Fruit fly (Drosophila melanogaster) whole organism, embryonic: ENCODE results near the gene ND-B16.6.
A peak's percentile ranks its signal among the peaks of the same experiment; 100 is the strongest.

Experiments used
- Ada2b ChIP-seq: fragments of 200-800 bp; sonication (Bioruptor generic); IDR thresholded peaks from 2 replicates; pipeline ENCODE4 v1.3.6; 2022; ENCODE audit warnings: missing biosample characterization, missing genetic modification characterization
- Adf1 ChIP-seq: fragments of 200-800 bp; sonication (Bioruptor generic); IDR thresholded peaks from 2 replicates; pipeline ENCODE4 v1.3.6; 2022; ENCODE audit warnings: missing biosample characterization, missing genetic modification characterization
- Bgb ChIP-seq: fragments of 200-800 bp; sonication (Bioruptor generic); IDR thresholded peaks from 2 replicates; pipeline ENCODE4 v1.3.6; 2022; ENCODE audit warnings: missing biosample characterization, missing genetic modification characterization; ENCODE audit not compliant: partially characterized antibody
- CG10267 ChIP-seq: fragments of 200-800 bp; sonication (Bioruptor generic); optimal IDR thresholded peaks from 2 replicates; lab custom pipeline; 2018; ENCODE audit warnings: missing biosample characterization, mild to moderate bottlenecking, missing genetic modification characterization, moderate library complexity
- CG11456 ChIP-seq: fragments of 200-800 bp; sonication (Bioruptor generic); IDR thresholded peaks from 3 replicates; pipeline ENCODE4 v1.3.6; 2022; ENCODE audit warnings: missing biosample characterization, missing genetic modification characterization
- CG13287 ChIP-seq: fragments of 200-800 bp; sonication (Bioruptor generic); IDR thresholded peaks from 2 replicates; pipeline ENCODE4 v1.3.6; 2022; ENCODE audit warnings: missing biosample characterization, missing genetic modification characterization; ENCODE audit not compliant: partially characterized antibody
- CG17186 ChIP-seq: fragments of 200-800 bp; sonication (Bioruptor generic); optimal IDR thresholded peaks from 3 replicates; lab custom pipeline; 2017; ENCODE audit warnings: missing biosample characterization, missing genetic modification reagents, missing genetic modification characterization
- CG2116 ChIP-seq: fragments of 200-800 bp; sonication (Bioruptor generic); optimal IDR thresholded peaks from 3 replicates; lab custom pipeline; 2018; ENCODE audit warnings: missing biosample characterization, mild to moderate bottlenecking, missing genetic modification characterization
- CG2129 ChIP-seq: fragments of 200-800 bp; sonication (Bioruptor generic); IDR thresholded peaks from 2 replicates; pipeline ENCODE4 v1.3.6; 2022; ENCODE audit warnings: missing biosample characterization, missing genetic modification characterization; ENCODE audit not compliant: partially characterized antibody
- CG30020 ChIP-seq: fragments of 200-800 bp; optimal IDR thresholded peaks from 2 replicates; lab custom pipeline; 2019; ENCODE audit warnings: missing biosample characterization, mild to moderate bottlenecking, missing genetic modification characterization, moderate library complexity
- CG30403 ChIP-seq: fragments of 200-800 bp; sonication (Bioruptor generic); optimal IDR thresholded peaks from 3 replicates; lab custom pipeline; 2016; ENCODE audit warnings: missing biosample characterization, missing genetic modification characterization
- CG33213 ChIP-seq: fragments of 200-800 bp; sonication (Bioruptor generic); optimal IDR thresholded peaks from 3 replicates; lab custom pipeline; 2016; ENCODE audit warnings: missing biosample characterization, missing genetic modification characterization
- CG34224 ChIP-seq: fragments of 200-800 bp; sonication (Bioruptor generic); IDR thresholded peaks from 3 replicates; pipeline ENCODE4 v1.3.6; 2022; ENCODE audit warnings: missing biosample characterization, missing genetic modification characterization; ENCODE audit not compliant: partially characterized antibody
- CG7271 ChIP-seq: fragments of 200-800 bp; sonication (Bioruptor generic); optimal IDR thresholded peaks from 2 replicates; lab custom pipeline; 2018; ENCODE audit warnings: missing biosample characterization, mild to moderate bottlenecking, missing genetic modification characterization, moderate library complexity
- CG7928 ChIP-seq: fragments of 200-800 bp; sonication (Bioruptor generic); optimal IDR thresholded peaks from 2 replicates; lab custom pipeline; 2017; ENCODE audit warnings: missing biosample characterization, mild to moderate bottlenecking, missing genetic modification characterization
- CG9609 ChIP-seq: fragments of 200-800 bp; sonication (Bioruptor generic); optimal IDR thresholded peaks from 3 replicates; lab custom pipeline; 2016; ENCODE audit warnings: missing biosample characterization, missing genetic modification characterization
- Dref ChIP-seq: fragments of 200-800 bp; sonication (Bioruptor generic); IDR thresholded peaks from 2 replicates; pipeline ENCODE4 v1.3.6; 2022; ENCODE audit warnings: missing biosample characterization, missing genetic modification characterization
- E2f2 ChIP-seq: fragments of 200-800 bp; sonication (Bioruptor generic); IDR thresholded peaks from 2 replicates; pipeline ENCODE4 v1.3.6; 2022; ENCODE audit warnings: missing biosample characterization, missing genetic modification characterization
- Fer3 ChIP-seq: fragments of 200-800 bp; sonication (Bioruptor generic); optimal IDR thresholded peaks from 2 replicates; lab custom pipeline; 2018; ENCODE audit warnings: missing biosample characterization, mild to moderate bottlenecking, missing genetic modification characterization, moderate library complexity
- HmgZ ChIP-seq: fragments of 200-800 bp; sonication (Bioruptor generic); optimal IDR thresholded peaks from 2 replicates; lab custom pipeline; 2018; ENCODE audit warnings: missing biosample characterization, mild to moderate bottlenecking, missing genetic modification characterization
- Lhr ChIP-seq: fragments of 200-800 bp; sonication (Bioruptor generic); optimal IDR thresholded peaks from 3 replicates; lab custom pipeline; 2017; ENCODE audit warnings: mild to moderate bottlenecking, missing biosample characterization, missing genetic modification reagents, missing genetic modification characterization
- MESR4 ChIP-seq: fragments of 200-800 bp; sonication (Bioruptor generic); optimal IDR thresholded peaks from 2 replicates; lab custom pipeline; 2018; ENCODE audit warnings: missing biosample characterization, mild to moderate bottlenecking, missing genetic modification characterization, moderate library complexity
- Med ChIP-seq: fragments of 200-800 bp; sonication (Bioruptor generic); peaks from one replicate; lab custom pipeline; 2016; ENCODE audit warnings: missing biosample characterization, missing genetic modification characterization, mild to moderate bottlenecking, inconsistent platforms, moderate library complexity
- Opbp ChIP-seq: fragments of 200-800 bp; sonication (Bioruptor generic); IDR thresholded peaks from 3 replicates; pipeline ENCODE4 v1.3.6; 2022; ENCODE audit warnings: missing biosample characterization, missing genetic modification characterization; ENCODE audit not compliant: partially characterized antibody
- Pdp1 ChIP-seq, 2 experiments: fragments of 200-800 bp; sonication (Bioruptor generic); optimal IDR thresholded peaks; 3 replicates each; lab custom pipeline; 2016; ENCODE audit warnings: missing biosample characterization in 2 of 2, missing genetic modification characterization in 2 of 2, mild to moderate bottlenecking in 1 of 2, moderate library complexity in 1 of 2
- TFAM ChIP-seq: fragments of 200-800 bp; sonication (Bioruptor generic); optimal IDR thresholded peaks from 2 replicates; lab custom pipeline; 2017; ENCODE audit warnings: missing biosample characterization, missing genetic modification characterization, inconsistent platforms
- YL-1 ChIP-seq: fragments of 200-800 bp; sonication (Bioruptor generic); optimal IDR thresholded peaks from 3 replicates; lab custom pipeline; 2017; ENCODE audit warnings: missing biosample characterization, mild to moderate bottlenecking, missing genetic modification characterization
- amos ChIP-seq: fragments of 200-800 bp; sonication (Bioruptor generic); IDR thresholded peaks from 2 replicates; pipeline ENCODE4 v1.3.6; 2022; ENCODE audit warnings: missing biosample characterization, missing genetic modification characterization; ENCODE audit not compliant: partially characterized antibody
- ase ChIP-seq: fragments of 200-800 bp; sonication (Bioruptor generic); IDR thresholded peaks from 3 replicates; pipeline ENCODE4 v1.3.6; 2022; ENCODE audit warnings: missing biosample characterization, missing genetic modification characterization
- chn ChIP-seq: fragments of 200-800 bp; sonication (Bioruptor generic); optimal IDR thresholded peaks from 2 replicates; lab custom pipeline; 2016; ENCODE audit warnings: missing biosample characterization, missing genetic modification characterization
- crol ChIP-seq: fragments of 200-800 bp; sonication (Bioruptor generic); IDR thresholded peaks from 2 replicates; pipeline ENCODE4 v1.3.6; 2022; ENCODE audit warnings: missing biosample characterization, missing genetic modification characterization
- dmrt11E ChIP-seq: fragments of 200-800 bp; sonication (Bioruptor generic); optimal IDR thresholded peaks from 3 replicates; lab custom pipeline; 2018; ENCODE audit warnings: missing biosample characterization, mild to moderate bottlenecking, missing genetic modification characterization, moderate library complexity
- en ChIP-seq: fragments of 200-800 bp; sonication (Bioruptor generic); optimal IDR thresholded peaks from 2 replicates; lab custom pipeline; 2016; ENCODE audit warnings: missing biosample characterization, missing genetic modification characterization
- gcm ChIP-seq: fragments of 200-800 bp; sonication (Bioruptor generic); optimal IDR thresholded peaks from 2 replicates; lab custom pipeline; 2019; ENCODE audit warnings: missing biosample characterization, mild to moderate bottlenecking, missing genetic modification characterization, moderate library complexity
- ham ChIP-seq: fragments of 200-800 bp; sonication (Bioruptor generic); IDR thresholded peaks from 2 replicates; pipeline ENCODE4 v1.3.6; 2022; ENCODE audit warnings: missing biosample characterization, missing genetic modification characterization
- hbn ChIP-seq: fragments of 200-800 bp; sonication (Bioruptor generic); IDR thresholded peaks from 2 replicates; pipeline ENCODE4 v1.3.6; 2022; ENCODE audit warnings: missing biosample characterization, missing genetic modification characterization; ENCODE audit not compliant: partially characterized antibody
- kah ChIP-seq: fragments of 200-800 bp; sonication (Bioruptor generic); optimal IDR thresholded peaks from 2 replicates; lab custom pipeline; 2018; ENCODE audit warnings: missing biosample characterization, mild to moderate bottlenecking, missing genetic modification characterization
- ken ChIP-seq: fragments of 200-800 bp; sonication (Bioruptor generic); IDR thresholded peaks from 3 replicates; pipeline ENCODE4 v1.3.6; 2022; ENCODE audit warnings: missing biosample characterization, missing genetic modification characterization
- klu ChIP-seq: fragments of 200-800 bp; sonication (Bioruptor generic); IDR thresholded peaks from 2 replicates; pipeline ENCODE4 v1.3.6; 2022; ENCODE audit warnings: missing biosample characterization, missing genetic modification characterization
- lmd ChIP-seq: fragments of 200-800 bp; sonication (Bioruptor generic); IDR thresholded peaks from 2 replicates; pipeline ENCODE4 v1.3.6; 2022; ENCODE audit warnings: missing biosample characterization, missing genetic modification characterization
- nerfin-2 ChIP-seq: fragments of 200-800 bp; sonication (Bioruptor generic); IDR thresholded peaks from 2 replicates; pipeline ENCODE4 v1.3.6; 2022; ENCODE audit warnings: missing biosample characterization, missing genetic modification characterization; ENCODE audit not compliant: partially characterized antibody
- prd ChIP-seq, 3 experiments: fragments of >200 bp in 2 of 3; fragments of 200-800 bp in 1 of 3; sonication (Bioruptor generic) in 1 of 3; optimal IDR thresholded peaks in 2 of 3; IDR thresholded peaks in 1 of 3; 2 replicates in 2 of 3; 3 replicates in 1 of 3; pipeline versions ENCODE4 v1.3.6 to Lab custom; 2017 to 2022; ENCODE audit warnings: missing biosample characterization in 1 of 3, missing genetic modification characterization in 1 of 3
- pros ChIP-seq: fragments of 200-800 bp; sonication (Bioruptor generic); optimal IDR thresholded peaks from 3 replicates; lab custom pipeline; 2019; ENCODE audit warnings: missing biosample characterization, mild to moderate bottlenecking, missing genetic modification characterization, moderate library complexity
- pzg ChIP-seq: fragments of 200-800 bp; sonication (Bioruptor generic); optimal IDR thresholded peaks from 3 replicates; lab custom pipeline; 2018; ENCODE audit warnings: missing biosample characterization, mild to moderate bottlenecking, missing genetic modification characterization, moderate library complexity
- sna ChIP-seq: fragments of 200-800 bp; sonication (Bioruptor generic); IDR thresholded peaks from 2 replicates; pipeline ENCODE4 v1.3.6; 2022; ENCODE audit warnings: missing biosample characterization, missing genetic modification characterization; ENCODE audit not compliant: partially characterized antibody
- trem ChIP-seq: fragments of 200-800 bp; optimal IDR thresholded peaks from 3 replicates; lab custom pipeline; 2019; ENCODE audit warnings: missing biosample characterization, mild to moderate bottlenecking, missing genetic modification characterization, moderate library complexity
- twi ChIP-seq: fragments of 200-800 bp; optimal IDR thresholded peaks from 2 replicates; lab custom pipeline; 2019; ENCODE audit warnings: missing biosample characterization, mild to moderate bottlenecking, missing genetic modification characterization, moderate library complexity
- unc-4 ChIP-seq: fragments of 200-800 bp; sonication (Bioruptor generic); IDR thresholded peaks from 2 replicates; pipeline ENCODE4 v1.3.6; 2022; ENCODE audit warnings: missing biosample characterization, missing genetic modification characterization; ENCODE audit not compliant: partially characterized antibody
- zen2 ChIP-seq: fragments of 200-800 bp; sonication (Bioruptor generic); IDR thresholded peaks from 3 replicates; pipeline ENCODE4 v1.3.6; 2022; ENCODE audit warnings: missing biosample characterization, missing genetic modification characterization; ENCODE audit not compliant: partially characterized antibody

The ND-B16.6 gene

dm6 chrX:6301052-6301451 is 49.1 kb downstream of the ND-B16.6 start, which contains the start of gene CG12219 (continued):
- TF ChIP-seq CG30020 (tag; lab: Kevin White, UChicago) (no peak), CG30403 (GFP tag; lab: Kevin White, UChicago) (no peak), Bgb (peak; percentile 60), prd (optimal IDR thresholded peaks at IDR 0.05; lab: Kevin White, UChicago) (no peak), prd (GFP tag; IDR thresholded peaks at IDR 0.05; lab: Robert Waterston, UW) (no peak), unc-4 (peak; percentile 69), ase (GFP tag; lab: Robert Waterston, UW) (no peak), trem (peak; percentile 49), HmgZ (peak; percentile 20), CG7271 (tag; lab: Kevin White, UChicago) (no peak), CG10267 (tag; lab: Kevin White, UChicago) (peak; percentile 13), Med (peak; percentile 64), CG2129 (peak; percentile 27; the same call in 1 of the 2 replicates), CG7928 (no peak), CG33213 (no peak), YL-1 (peak; percentile 59), hbn (GFP tag; lab: Robert Waterston, UW) (peak; percentile 65), en (no peak), CG11456 (GFP tag; lab: Robert Waterston, UW) (no peak), Pdp1 (GFP tag; optimal IDR thresholded peaks at IDR 0.05; lab: Kevin White, UChicago) (peak in 1 of 2 experiments; percentile 90), sna (GFP tag; lab: Robert Waterston, UW) (peak; percentile 48), amos (peak; percentile 71; the same call in 1 of the 2 replicates), Ada2b (GFP tag; lab: Robert Waterston, UW) (no peak), chn (GFP tag; lab: Kevin White, UChicago) (no peak), Adf1 (GFP tag; lab: Robert Waterston, UW) (no peak), MESR4 (GFP tag; lab: Kevin White, UChicago) (peak; percentile 72), crol (GFP tag; lab: Robert Waterston, UW) (no peak), Opbp (GFP tag; lab: Robert Waterston, UW) (peak; percentile 63; the same call in 2 of the 3 replicates), ken (GFP tag; lab: Robert Waterston, UW) (no peak), kah (GFP tag; lab: Kevin White, UChicago) (no peak), CG34224 (GFP tag; lab: Robert Waterston, UW) (peak; percentile 73), ham (GFP tag; lab: Robert Waterston, UW) (no peak), zen2 (GFP tag; lab: Robert Waterston, UW) (peak; percentile 38; the same call in 1 of the 3 replicates), twi (tag; lab: Kevin White, UChicago) (no peak), CG17186 (GFP tag; lab: Kevin White, UChicago) (peak; percentile 20), TFAM (GFP tag; lab: Kevin White, UChicago) (no peak), Fer3 (tag; lab: Kevin White, UChicago) (no peak), Dref (GFP tag; lab: Robert Waterston, UW) (peak; percentile 68), Lhr (peak; percentile 5), pros (GFP tag; lab: Kevin White, UChicago) (no peak), CG2116 (GFP tag; lab: Kevin White, UChicago) (peak; percentile 61), CG13287 (peak; percentile 80), pzg (GFP tag; lab: Kevin White, UChicago) (peak; percentile 72), klu (GFP tag; lab: Robert Waterston, UW) (no peak), gcm (no peak), lmd (no peak), CG9609 (GFP tag; lab: Kevin White, UChicago) (no peak), E2f2 (GFP tag; lab: Robert Waterston, UW) (peak; percentile 63), nerfin-2 (GFP tag; lab: Robert Waterston, UW) (0 out of 2 replicates have a peak, but pooled peaks have one; percentile 22), dmrt11E (no peak)
